Fruit fly (Drosophila melanogaster): ENCODE measurements around the gene SclB.

- no peak for TF ChIP-seq ss (GFP tag; optimal IDR thresholded peaks at IDR 0.05)
- no peak for TF ChIP-seq Eip75B (GFP tag; optimal IDR thresholded peaks at IDR 0.05)
- TF ChIP-seq CG11902 (GFP tag; optimal IDR thresholded peaks at IDR 0.05): no peak
- no peak for TF ChIP-seq CG8119 (GFP tag; IDR thresholded peaks at IDR 0.05)
- no peak for TF ChIP-seq OdsH (GFP tag; optimal IDR thresholded peaks at IDR 0.05)
- TF ChIP-seq CG7368 (GFP tag; optimal IDR thresholded peaks at IDR 0.05): no peak
- peak; percentile 60 for TF ChIP-seq Eip78C (GFP tag)
- TF ChIP-seq CG1621 (tag; optimal IDR thresholded peaks at IDR 0.05): no peak
Observed at dm6 chr2L:16798705-16799104, 39.1 kb upstream of the SclB start, which contains the start of gene Ugt37D1.
